Worm (Caenorhabditis elegans): ENCODE results near the gene mdh-2.

Gene mdh-2

ce11 chrIII:6592075-6592474, 15.8 kb downstream of the mdh-2 start, which contains the start of gene F20H11.1:
Gene F20H11.1, minus strand, starts transcription at chrIII:6592175.
- TF ChIP-seq zip-11 (GFP tag; IDR thresholded peaks at IDR 0.05): no peak
- no peak for TF ChIP-seq Y5F2A.4 (GFP tag; optimal IDR thresholded peaks at IDR 0.05)
- TF ChIP-seq aha-1 (tag): no peak
- TF ChIP-seq lin-38 (GFP tag; IDR thresholded peaks at IDR 0.05): no peak
- no peak for TF ChIP-seq snpc-4 (tag; optimal IDR thresholded peaks at IDR 0.05)
- TF ChIP-seq ceh-44 (GFP tag; IDR thresholded peaks at IDR 0.05): no peak
- no peak for TF ChIP-seq lin-13 (GFP tag; optimal IDR thresholded peaks at IDR 0.05)
- no peak for TF ChIP-seq nhr-28 (tag; optimal IDR thresholded peaks at IDR 0.05)
- no peak for TF ChIP-seq unc-39 (tag; optimal IDR thresholded peaks at IDR 0.05)
- no peak for TF ChIP-seq ceh-20 (GFP tag; IDR thresholded peaks at IDR 0.05)
- no peak for TF ChIP-seq zfp-3 (GFP tag; conservative IDR thresholded peaks at IDR 0.05)
- no peak for TF ChIP-seq spr-3 (GFP tag; optimal IDR thresholded peaks at IDR 0.05)
- no peak for TF ChIP-seq nhr-237 (tag; optimal IDR thresholded peaks at IDR 0.05)
- no peak for TF ChIP-seq nhr-76 (tag; optimal IDR thresholded peaks at IDR 0.05)

ce11 chrIII:6589499-6589898, 18.4 kb downstream of the mdh-2 start:
- no peak for TF ChIP-seq nhr-76 (tag; optimal IDR thresholded peaks at IDR 0.05)
- TF ChIP-seq unc-62 (GFP tag; optimal IDR thresholded peaks at IDR 0.05 in 1 of 2): peak in 1 of 2 experiments; percentile 92
- TF ChIP-seq unc-62 (tag; optimal IDR thresholded peaks at IDR 0.05): no peak

- TF ChIP-seq zip-2 (tag; optimal IDR thresholded peaks at IDR 0.05) (no peak), lin-1 (GFP tag; IDR thresholded peaks at IDR 0.05) (no peak), ztf-11 (tag; optimal IDR thresholded peaks at IDR 0.05) (no peak), R02D3.7 (tag; optimal IDR thresholded peaks at IDR 0.05) (no peak), Y48G9A.11 (GFP tag; IDR thresholded peaks at IDR 0.05) (no peak), egl-43 (GFP tag; IDR thresholded peaks at IDR 0.05) (no peak), lin-13 (GFP tag; optimal IDR thresholded peaks at IDR 0.05) (no peak), zip-11 (GFP tag; IDR thresholded peaks at IDR 0.05) (no peak), ceh-32 (tag; optimal IDR thresholded peaks at IDR 0.05; ENCODE audit: poor library complexity) (no peak)
Observed at ce11 chrIII:6587564-6587963, 20.3 kb downstream of the mdh-2 start, which contains the start of gene ddo-3. Gene ddo-3, plus strand, starts transcription at chrIII:6587864.

- TF ChIP-seq fkh-10 (GFP tag; optimal IDR thresholded peaks at IDR 0.05) (peak; percentile 3), mes-2 (tag; optimal IDR thresholded peaks at IDR 0.05; ENCODE audit: poor library complexity, severe bottlenecking) (no peak), ctbp-1 (GFP tag; IDR thresholded peaks at IDR 0.05) (no peak)
Observed at ce11 chrIII:6581585-6581984, 26.3 kb downstream of the mdh-2 start, which contains the start of gene acr-21. Gene acr-21, plus strand, starts transcription at chrIII:6581885.

ce11 chrIII:6579398-6579797, 28.5 kb downstream of the mdh-2 start, which contains the start of gene F27B3.8:
Gene F27B3.8, plus strand, starts transcription at chrIII:6579698.
- TF ChIP-seq dve-1 (tag; optimal IDR thresholded peaks at IDR 0.05; ENCODE audit: insufficient read depth) (no peak), ceh-62 (tag; optimal IDR thresholded peaks at IDR 0.05) (no peak), mep-1 (tag; optimal IDR thresholded peaks at IDR 0.05) (no peak), zip-2 (tag; optimal IDR thresholded peaks at IDR 0.05) (no peak), nhr-111 (GFP tag; optimal IDR thresholded peaks at IDR 0.05) (no peak), zip-11 (GFP tag; IDR thresholded peaks at IDR 0.05) (no peak), nhr-11 (tag; optimal IDR thresholded peaks at IDR 0.05) (no peak), hmg-1.1 (GFP tag; IDR thresholded peaks at IDR 0.05) (no peak), cey-2 (tag; optimal IDR thresholded peaks at IDR 0.05; ENCODE audit: borderline replicate concordance, insufficient read depth) (no peak), ceh-32 (tag; optimal IDR thresholded peaks at IDR 0.05; ENCODE audit: poor library complexity) (no peak), ceh-28 (tag; optimal IDR thresholded peaks at IDR 0.05) (no peak), ctbp-1 (GFP tag; IDR thresholded peaks at IDR 0.05) (no peak), ZK337.2 (GFP tag; IDR thresholded peaks at IDR 0.05) (no peak), nhr-25 (tag; optimal IDR thresholded peaks at IDR 0.05; ENCODE audit: borderline replicate concordance, insufficient read depth) (no peak), nhr-28 (tag; optimal IDR thresholded peaks at IDR 0.05) (no peak), madf-9 (GFP tag; conservative IDR thresholded peaks at IDR 0.05) (no peak), spr-1 (tag; optimal IDR thresholded peaks at IDR 0.05) (no peak), ceh-82 (tag; optimal IDR thresholded peaks at IDR 0.05) (no peak), attf-4 (tag; optimal IDR thresholded peaks at IDR 0.05) (no peak)

Measured in whole organism, L4 larva.